Fruit fly (Drosophila melanogaster): Measurements from ENCODE around the gene CG6565.
A peak's percentile ranks its signal among the peaks of the same experiment; 100 is the strongest.

The CG6565 gene

dm6 chr2L:13368940-13369339 is 4.9 kb upstream of the CG6565 start, which contains the start of gene CG31855 (continued):
- TF ChIP-seq CG34406 (GFP tag; optimal IDR thresholded peaks at IDR 0.05) (peak; percentile 70), Sox102F (GFP tag; optimal IDR thresholded peaks at IDR 0.05) (peak; percentile 87), CG16779 (tag; optimal IDR thresholded peaks at IDR 0.05) (no peak), acj6 (GFP tag; optimal IDR thresholded peaks at IDR 0.05) (peak; percentile 83), lz (GFP tag; optimal IDR thresholded peaks at IDR 0.05) (peak; percentile 80), CG9139 (GFP tag; optimal IDR thresholded peaks at IDR 0.05) (no peak), CG1621 (tag; optimal IDR thresholded peaks at IDR 0.05) (peak; percentile 44), Eip93F (GFP tag; optimal IDR thresholded peaks at IDR 0.05) (peak; percentile 58), CG6163 (GFP tag; IDR thresholded peaks at IDR 0.05) (peak; percentile 62; the same call in 2 of the 3 replicates), Hr39 (GFP tag; optimal IDR thresholded peaks at IDR 0.05) (peak; percentile 75), topi (GFP tag; optimal IDR thresholded peaks at IDR 0.05) (peak; percentile 84), fd85E (GFP tag; optimal IDR thresholded peaks at IDR 0.05) (peak; percentile 62), salr (GFP tag; optimal IDR thresholded peaks at IDR 0.05) (peak; percentile 42 to 64), fkh (GFP tag; optimal IDR thresholded peaks at IDR 0.05) (no peak), Gug (GFP tag; IDR thresholded peaks at IDR 0.05) (0 out of 2 replicates have a peak, but pooled peaks have one; percentile 27), Blimp-1 (GFP tag; optimal IDR thresholded peaks at IDR 0.05) (peak; percentile 43), Eip75B (GFP tag; optimal IDR thresholded peaks at IDR 0.05) (peak; percentile 77), Hr38 (GFP tag; optimal IDR thresholded peaks at IDR 0.05) (no peak), CG8319 (GFP tag; optimal IDR thresholded peaks at IDR 0.05) (peak; percentile 61), CG8632 (GFP tag; optimal IDR thresholded peaks at IDR 0.05) (peak; percentile 74), Ets96B (tag; optimal IDR thresholded peaks at IDR 0.05) (peak; percentile 62), Hr4 (GFP tag; optimal IDR thresholded peaks at IDR 0.05) (peak; percentile 69), dsx (GFP tag; optimal IDR thresholded peaks at IDR 0.05; ENCODE audit: poor library complexity, severe bottlenecking) (peak; percentile 54), CG11762 (GFP tag; optimal IDR thresholded peaks at IDR 0.05; ENCODE audit: insufficient read depth) (peak; percentile 59), vri (GFP tag; optimal IDR thresholded peaks at IDR 0.05) (no peak)

dm6 chr2L:13370762-13371161 is 3.1 kb upstream of the CG6565 start, which contains the start of gene ND-B22:
ND-B22 (minus strand) TSS chr2L:13371110.
- TF ChIP-seq CG8119 (GFP tag; IDR thresholded peaks at IDR 0.05) = no peak
- TF ChIP-seq Lpt (GFP tag; optimal IDR thresholded peaks at IDR 0.05) = no peak
- TF ChIP-seq Sox102F (GFP tag; optimal IDR thresholded peaks at IDR 0.05) = peak; percentile 19
- no peak for TF ChIP-seq Hr38 (GFP tag; optimal IDR thresholded peaks at IDR 0.05)
- no peak for TF ChIP-seq CG6808 (GFP tag; optimal IDR thresholded peaks at IDR 0.05)
- no peak for TF ChIP-seq CG11762 (GFP tag; optimal IDR thresholded peaks at IDR 0.05; ENCODE audit: insufficient read depth)
- no peak for TF ChIP-seq Sox15 (GFP tag; optimal IDR thresholded peaks at IDR 0.05)
- TF ChIP-seq CG11902 (GFP tag; optimal IDR thresholded peaks at IDR 0.05) = no peak
- peak; percentile 79 for TF ChIP-seq Eip78C (GFP tag)
- TF ChIP-seq CG9139 (GFP tag; optimal IDR thresholded peaks at IDR 0.05) = no peak
- no peak for TF ChIP-seq CG15336 (GFP tag; IDR thresholded peaks at IDR 0.05)
- TF ChIP-seq pdm3 (GFP tag; optimal IDR thresholded peaks at IDR 0.05) = peak; percentile 31
- no peak for TF ChIP-seq Gug (GFP tag; IDR thresholded peaks at IDR 0.05)
- TF ChIP-seq CG10669 (GFP tag; optimal IDR thresholded peaks at IDR 0.05) = no peak
- TF ChIP-seq Sox14 (GFP tag; optimal IDR thresholded peaks at IDR 0.05) = peak; percentile 52
- TF ChIP-seq spab (GFP tag; optimal IDR thresholded peaks at IDR 0.05) = no peak
- no peak for TF ChIP-seq CG16779 (tag; optimal IDR thresholded peaks at IDR 0.05)
- no peak for TF ChIP-seq fkh (GFP tag; optimal IDR thresholded peaks at IDR 0.05)
- TF ChIP-seq CG3032 (tag; optimal IDR thresholded peaks at IDR 0.05) = peak; percentile 25
- no peak for TF ChIP-seq acj6 (GFP tag; optimal IDR thresholded peaks at IDR 0.05)
- TF ChIP-seq Eip75B (GFP tag; optimal IDR thresholded peaks at IDR 0.05) = peak; percentile 25
- TF ChIP-seq dsx (GFP tag; optimal IDR thresholded peaks at IDR 0.05; ENCODE audit: poor library complexity, severe bottlenecking) = peak; percentile 77
- peak; percentile 44 for TF ChIP-seq svp (GFP tag)
- peak in 1 of 2 experiments; percentile 9 for TF ChIP-seq ss (GFP tag; optimal IDR thresholded peaks at IDR 0.05)
- no peak for TF ChIP-seq net (GFP tag; optimal IDR thresholded peaks at IDR 0.05)
- no peak for TF ChIP-seq CG8319 (GFP tag; optimal IDR thresholded peaks at IDR 0.05)
- TF ChIP-seq eg (GFP tag; IDR thresholded peaks at IDR 0.05) = no peak
- peak; percentile 18 for TF ChIP-seq Hr39 (GFP tag; optimal IDR thresholded peaks at IDR 0.05)
- TF ChIP-seq CG1621 (tag; optimal IDR thresholded peaks at IDR 0.05) = no peak
- TF ChIP-seq CG10631 (GFP tag; optimal IDR thresholded peaks at IDR 0.05) = peak; percentile 12
- no peak for TF ChIP-seq fd85E (GFP tag; optimal IDR thresholded peaks at IDR 0.05)
- no peak for TF ChIP-seq CG6163 (GFP tag; IDR thresholded peaks at IDR 0.05)
- TF ChIP-seq CG6276 (GFP tag; optimal IDR thresholded peaks at IDR 0.05) = no peak
- TF ChIP-seq CG8632 (GFP tag; optimal IDR thresholded peaks at IDR 0.05) = no peak
- TF ChIP-seq CG3919 (GFP tag; optimal IDR thresholded peaks at IDR 0.05) = peak; percentile 18
- no peak for TF ChIP-seq CG7368 (GFP tag; optimal IDR thresholded peaks at IDR 0.05)
- no peak for TF ChIP-seq Ets96B (tag; optimal IDR thresholded peaks at IDR 0.05)
- peak; percentile 99 for TF ChIP-seq achi (GFP tag; optimal IDR thresholded peaks at IDR 0.05)
- TF ChIP-seq CG6854 (GFP tag; optimal IDR thresholded peaks at IDR 0.05) = no peak
- TF ChIP-seq CG34406 (GFP tag; optimal IDR thresholded peaks at IDR 0.05) = no peak
- TF ChIP-seq Blimp-1 (GFP tag; optimal IDR thresholded peaks at IDR 0.05) = no peak
